Fruit fly (Drosophila melanogaster) whole organism: ENCODE results near the gene CG7857.

Source experiments
- CG8478 ChIP-seq: fragments of >200 bp; optimal IDR thresholded peaks from 2 replicates; lab custom pipeline; 2018; ENCODE audit warnings: inconsistent platforms
- Dll ChIP-seq: fragments of >200 bp; optimal IDR thresholded peaks from 2 replicates; lab custom pipeline; 2017
- EcR ChIP-seq, 2 experiments: fragments of >200 bp; optimal IDR thresholded peaks; 2 replicates each; lab custom pipeline; 2017; ENCODE audit warnings: missing biosample characterization in 2 of 2, missing genetic modification characterization in 2 of 2, missing genetic modification reagents in 2 of 2
- pan ChIP-seq: fragments of >200 bp; optimal IDR thresholded peaks from 2 replicates; lab custom pipeline; 2017
- psq ChIP-seq: fragments of >200 bp; optimal IDR thresholded peaks from 2 replicates; lab custom pipeline; 2017
- usp ChIP-seq: fragments of >200 bp; optimal IDR thresholded peaks from 2 replicates; lab custom pipeline; 2017; ENCODE audit warnings: missing biosample characterization, missing genetic modification characterization, mixed read lengths

Gene CG7857

DNA sequence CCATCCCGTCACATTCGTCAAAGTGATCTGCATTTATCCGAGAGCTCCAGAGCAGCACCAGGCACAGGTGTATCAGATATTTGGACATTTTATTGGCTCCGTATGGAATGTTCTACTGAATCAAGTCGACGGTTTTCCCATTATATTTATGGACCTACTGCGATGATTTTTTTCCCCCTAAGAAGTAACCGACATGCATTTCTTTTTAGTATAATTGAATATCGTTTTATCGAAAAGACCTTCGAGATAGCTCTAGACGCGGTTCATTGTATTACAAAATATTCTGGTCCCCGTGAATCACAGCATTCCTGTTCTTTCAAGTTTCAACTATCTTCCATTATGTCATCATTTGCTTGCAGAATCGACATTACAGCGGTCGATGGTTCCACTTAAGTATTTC is 24.4 kb upstream of the CG7857 start, which contains the start of gene obst-H:
obst-H (minus strand) TSS at position 101 of the 400 bp plus-strand sequence.
- TF ChIP-seq pan (lab: Kevin White, UChicago), result no peak
- no peak for TF ChIP-seq EcR (GFP tag; optimal IDR thresholded peaks at IDR 0.05; lab: Kevin White, UChicago)
- TF ChIP-seq usp (GFP tag; lab: Kevin White, UChicago), result no peak
- no peak for TF ChIP-seq CG8478 (lab: Kevin White, UChicago)
- TF ChIP-seq psq (lab: Kevin White, UChicago), result no peak
- TF ChIP-seq Dll (lab: Kevin White, UChicago), result no peak

DNA sequence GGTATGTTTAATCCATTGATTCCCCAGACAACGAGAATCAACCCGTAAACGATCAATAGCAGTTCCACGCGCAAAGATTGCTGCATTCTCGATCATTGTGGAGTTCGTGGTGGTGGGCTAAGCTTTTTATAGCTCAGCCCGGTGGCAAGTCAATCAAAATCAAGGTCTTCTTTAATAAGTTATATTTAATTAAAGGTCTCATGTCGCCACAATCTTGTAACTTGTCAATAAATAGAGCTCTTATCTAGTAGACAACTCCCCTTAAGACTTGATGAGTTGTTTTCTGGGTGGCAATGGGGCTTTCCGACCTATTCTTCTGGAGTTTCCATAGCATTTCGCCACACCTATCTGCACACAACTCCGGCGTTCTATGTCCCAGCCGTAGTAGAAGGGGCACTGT is 23.4 kb upstream of the CG7857 start, which contains the start of gene CG42728:
CG42728 (minus strand) TSS at position 101 of the 400 bp plus-strand sequence.
- TF ChIP-seq EcR (GFP tag; optimal IDR thresholded peaks at IDR 0.05; lab: Kevin White, UChicago) (no peak), pan (lab: Kevin White, UChicago) (no peak), Dll (lab: Kevin White, UChicago) (no peak), usp (GFP tag; lab: Kevin White, UChicago) (no peak), CG8478 (lab: Kevin White, UChicago) (no peak), psq (lab: Kevin White, UChicago) (no peak)

DNA sequence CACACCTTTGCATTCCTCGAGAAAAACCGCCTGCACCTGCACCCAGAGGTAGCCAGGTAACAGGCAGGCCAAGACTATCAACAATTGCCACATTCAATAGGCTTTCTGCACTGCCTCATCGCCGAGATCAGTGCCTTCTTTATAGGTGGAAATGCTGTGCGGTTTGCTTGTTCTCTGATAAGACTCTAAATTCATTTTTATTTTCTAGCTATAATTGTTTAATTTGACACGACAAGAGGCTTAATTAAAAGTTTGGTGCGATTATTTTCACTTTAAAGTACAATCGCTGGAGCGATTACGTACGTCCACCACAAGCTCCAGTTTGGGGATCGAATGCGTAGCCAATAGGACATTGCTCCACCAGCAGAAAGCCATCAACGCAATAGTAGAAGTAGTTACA is 22.7 kb upstream of the CG7857 start, which contains the start of gene CG42729:
CG42729 (minus strand) TSS at position 101 of the 400 bp plus-strand sequence.
- TF ChIP-seq Dll (lab: Kevin White, UChicago) (no peak), CG8478 (lab: Kevin White, UChicago) (no peak), usp (GFP tag; lab: Kevin White, UChicago) (no peak), psq (lab: Kevin White, UChicago) (no peak), EcR (GFP tag; optimal IDR thresholded peaks at IDR 0.05; lab: Kevin White, UChicago) (no peak), pan (lab: Kevin White, UChicago) (no peak)

DNA sequence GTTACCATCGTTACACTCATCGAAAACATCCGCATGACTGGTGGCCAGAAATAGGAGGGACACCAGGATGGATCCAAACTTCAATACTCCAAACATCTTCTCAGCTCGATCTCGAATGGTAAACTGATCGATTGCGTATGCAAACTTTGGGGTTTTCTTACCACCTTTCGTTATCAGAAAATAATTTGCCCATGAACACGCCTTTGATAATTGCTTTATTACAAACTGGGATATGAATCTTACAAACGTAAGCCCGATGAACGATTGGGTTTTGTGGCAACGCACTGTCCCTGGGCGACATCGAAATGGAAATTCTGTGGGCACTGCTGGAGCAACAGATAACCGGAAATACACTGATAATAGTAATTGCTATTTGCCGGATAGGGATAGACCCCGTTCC is 22.0 kb upstream of the CG7857 start, which contains the start of gene CG33985:
CG33985 (minus strand) TSS at position 101 of the 400 bp plus-strand sequence.
- TF ChIP-seq psq (lab: Kevin White, UChicago) (no peak), EcR (GFP tag; optimal IDR thresholded peaks at IDR 0.05; lab: Kevin White, UChicago) (no peak), pan (lab: Kevin White, UChicago) (no peak)

DNA sequence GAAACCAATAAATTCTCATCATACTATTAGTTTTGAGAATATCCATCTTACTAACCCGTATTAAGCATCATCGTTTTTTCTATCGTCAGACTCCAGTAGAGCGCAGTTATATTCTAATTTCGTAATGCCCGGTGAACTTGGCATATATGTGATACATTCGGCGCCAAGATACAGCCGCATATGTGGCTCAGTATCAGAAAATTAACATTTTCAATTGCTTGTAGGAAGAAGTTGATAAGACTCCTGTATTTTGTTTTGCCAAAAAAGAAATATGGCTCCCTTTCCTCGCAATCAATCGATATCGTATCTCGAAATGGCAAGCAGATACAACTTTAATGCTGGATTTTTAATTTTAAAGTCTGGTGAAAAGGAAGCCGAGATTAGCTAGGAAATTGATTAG is 20.5 kb upstream of the CG7857 start, which contains the start of gene CG33986:
CG33986 (minus strand) TSS at position 101 of the 400 bp plus-strand sequence.
- TF ChIP-seq psq (lab: Kevin White, UChicago), result no peak
- TF ChIP-seq usp (GFP tag; lab: Kevin White, UChicago), result no peak
- no peak for TF ChIP-seq EcR (GFP tag; optimal IDR thresholded peaks at IDR 0.05; lab: Kevin White, UChicago)
- TF ChIP-seq CG8478 (lab: Kevin White, UChicago), result no peak
- TF ChIP-seq pan (lab: Kevin White, UChicago), result no peak
- TF ChIP-seq Dll (lab: Kevin White, UChicago), result no peak

DNA sequence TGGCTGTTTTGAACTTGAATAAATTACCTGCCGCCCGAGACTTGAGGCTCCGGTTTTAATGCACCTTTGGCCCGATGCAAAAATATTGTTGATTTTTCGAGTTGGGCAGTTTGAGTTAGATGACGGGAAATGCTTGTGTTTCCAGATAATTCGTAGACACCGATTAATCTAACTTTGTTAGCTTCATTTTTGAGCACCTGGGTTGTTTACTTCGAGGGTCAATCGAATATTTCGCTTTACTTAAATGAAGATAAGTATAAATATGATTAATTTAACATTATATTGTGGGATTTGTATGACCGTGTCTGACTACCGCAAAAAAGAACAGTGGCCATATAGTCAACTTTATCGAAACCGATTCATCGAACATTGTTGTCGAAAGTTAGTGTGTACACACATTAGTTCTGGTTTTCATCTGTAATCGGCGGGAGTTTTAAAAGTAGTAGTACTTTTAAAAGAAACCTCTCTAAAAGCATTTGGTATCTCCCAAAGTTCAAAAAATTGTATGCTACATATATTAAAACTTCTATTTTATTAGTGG is 19.2 kb upstream of the CG7857 start, which contains the start of gene CG7945:
CG7945 (minus strand) TSS at position 332 of the 541 bp plus-strand sequence.
- no peak for TF ChIP-seq psq (lab: Kevin White, UChicago)
- no peak for TF ChIP-seq pan (lab: Kevin White, UChicago)
- no peak for TF ChIP-seq EcR (GFP tag; optimal IDR thresholded peaks at IDR 0.05; lab: Kevin White, UChicago)
- TF ChIP-seq usp (GFP tag; lab: Kevin White, UChicago), result no peak
- TF ChIP-seq CG8478 (lab: Kevin White, UChicago), result no peak
- TF ChIP-seq Dll (lab: Kevin White, UChicago), result no peak

DNA sequence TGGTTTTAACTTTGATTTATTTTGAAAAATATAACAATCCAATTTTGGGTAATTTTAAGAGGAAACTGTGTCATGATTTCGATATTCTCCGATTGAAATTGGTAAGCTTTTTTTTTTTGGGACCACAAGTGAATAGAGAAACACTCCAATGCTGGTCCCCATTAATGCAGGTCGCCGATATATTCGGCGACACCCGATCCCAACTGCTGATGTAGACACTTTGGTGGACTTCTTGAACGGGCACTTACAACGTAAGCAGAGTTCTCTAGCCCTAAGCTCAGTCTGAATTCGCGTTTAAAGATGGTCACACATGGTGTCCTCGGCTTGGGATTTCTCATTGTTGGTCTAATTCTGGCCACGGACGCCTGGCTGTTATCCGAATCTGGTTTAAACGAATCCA is 15.6 kb upstream of the CG7857 start, which contains the start of gene yellow-k:
yellow-k (plus strand) TSS at position 301 of the 400 bp plus-strand sequence.
- TF ChIP-seq pan (lab: Kevin White, UChicago), result no peak
- TF ChIP-seq psq (lab: Kevin White, UChicago), result no peak
- no peak for TF ChIP-seq Dll (lab: Kevin White, UChicago)
- TF ChIP-seq EcR (GFP tag; optimal IDR thresholded peaks at IDR 0.05; lab: Kevin White, UChicago), result no peak
- no peak for TF ChIP-seq usp (GFP tag; lab: Kevin White, UChicago)
- TF ChIP-seq CG8478 (lab: Kevin White, UChicago), result no peak

DNA sequence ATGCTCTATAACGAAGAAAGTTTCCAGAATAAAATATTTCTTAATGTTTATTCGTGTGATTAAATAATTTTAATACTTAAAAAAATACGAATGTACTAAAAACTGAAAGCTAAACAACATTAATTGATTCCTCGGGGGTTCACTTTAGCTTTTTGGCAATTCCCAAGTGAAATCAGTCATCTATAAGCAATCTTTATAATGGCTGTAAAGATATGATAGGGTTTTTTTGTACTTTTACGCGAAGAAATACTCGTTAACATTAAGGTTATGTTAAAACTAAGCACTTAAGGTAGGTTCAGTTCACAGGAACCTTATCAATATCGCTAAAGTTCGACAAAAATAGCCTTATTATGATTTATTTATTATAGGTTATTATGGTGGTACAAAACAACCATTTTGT is 15.2 kb upstream of the CG7857 start:
- TF ChIP-seq psq (lab: Kevin White, UChicago) (no peak), Dll (lab: Kevin White, UChicago) (no peak), CG8478 (lab: Kevin White, UChicago) (no peak), pan (lab: Kevin White, UChicago) (no peak), usp (GFP tag; lab: Kevin White, UChicago) (no peak), EcR (GFP tag; optimal IDR thresholded peaks at IDR 0.05; lab: Kevin White, UChicago) (no peak)

DNA sequence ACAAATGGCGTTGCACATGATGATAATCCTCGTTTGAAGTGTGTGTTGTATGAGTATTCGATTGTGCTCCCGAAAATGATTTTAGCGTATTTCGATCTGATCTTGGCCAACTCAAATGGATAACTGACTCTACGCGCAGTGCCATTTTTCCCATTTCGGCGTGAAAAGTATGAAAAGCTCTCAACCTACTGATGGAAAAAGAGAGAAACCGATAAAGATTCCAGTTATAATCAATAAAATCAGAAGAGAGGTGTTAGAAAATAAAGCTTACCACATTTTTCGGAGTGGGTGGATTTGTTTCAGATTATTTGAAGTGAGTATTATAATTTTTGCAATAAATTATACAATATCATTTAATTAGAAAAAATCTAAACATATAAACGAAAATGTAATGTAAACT is 14.8 kb upstream of the CG7857 start, which contains the start of gene mex1:
mex1 (minus strand) TSS at position 101 of the 400 bp plus-strand sequence.
- TF ChIP-seq Dll (lab: Kevin White, UChicago) (no peak), EcR (GFP tag; optimal IDR thresholded peaks at IDR 0.05; lab: Kevin White, UChicago) (no peak), CG8478 (lab: Kevin White, UChicago) (no peak), psq (lab: Kevin White, UChicago) (no peak), usp (GFP tag; lab: Kevin White, UChicago) (no peak), pan (lab: Kevin White, UChicago) (no peak)

DNA sequence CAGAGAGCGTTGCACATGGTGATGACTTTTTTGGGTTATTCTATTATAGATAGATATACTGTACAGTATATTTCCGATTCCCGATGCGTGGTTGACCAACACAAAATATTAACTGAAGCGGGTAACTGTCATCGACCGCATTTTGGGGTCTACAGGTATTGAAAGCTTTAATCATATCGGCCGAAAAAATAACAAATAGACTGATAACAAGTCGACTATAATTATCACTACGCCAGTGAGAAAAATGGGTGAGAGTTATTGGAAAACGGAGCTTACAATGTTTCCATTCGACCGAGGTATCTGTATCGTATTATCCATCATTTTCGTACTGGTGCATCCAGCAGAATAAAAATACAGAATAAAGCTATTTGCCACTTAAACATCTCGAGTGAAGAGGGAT is 13.7 kb upstream of the CG7857 start:
- TF ChIP-seq psq (lab: Kevin White, UChicago) (no peak), EcR (GFP tag; optimal IDR thresholded peaks at IDR 0.05; lab: Kevin White, UChicago) (no peak), Dll (lab: Kevin White, UChicago) (no peak), pan (lab: Kevin White, UChicago) (no peak), CG8478 (lab: Kevin White, UChicago) (no peak), usp (GFP tag; lab: Kevin White, UChicago) (no peak)

DNA sequence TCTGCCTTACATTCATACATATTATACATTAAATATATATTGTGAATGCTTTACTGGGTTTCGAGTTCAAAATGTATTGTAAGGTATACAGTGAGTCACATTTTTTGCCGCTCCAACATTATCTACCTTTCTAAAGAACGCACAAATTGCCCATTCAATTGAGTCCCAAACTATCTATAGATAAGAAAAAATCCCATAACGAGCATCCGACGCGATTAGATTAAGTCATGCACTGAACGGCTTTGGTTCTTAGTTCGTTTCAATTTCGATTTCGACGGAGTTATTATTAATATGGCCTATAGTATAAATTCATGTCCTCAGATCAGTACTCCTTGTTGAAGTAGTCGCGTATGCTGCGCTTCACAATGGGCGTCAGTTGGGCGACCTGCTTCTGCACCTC is 12.8 kb upstream of the CG7857 start:
- no peak for TF ChIP-seq CG8478 (lab: Kevin White, UChicago)
- TF ChIP-seq EcR (GFP tag; optimal IDR thresholded peaks at IDR 0.05; lab: Kevin White, UChicago), result no peak
- no peak for TF ChIP-seq usp (GFP tag; lab: Kevin White, UChicago)
- no peak for TF ChIP-seq psq (lab: Kevin White, UChicago)
- TF ChIP-seq pan (lab: Kevin White, UChicago), result no peak
- no peak for TF ChIP-seq Dll (lab: Kevin White, UChicago)
